Worm (Caenorhabditis elegans) whole organism, midembryonic: ENCODE results near the gene kdp-1.

Experiments
- T22C8.4 ChIP-seq: fragments of 200-800 bp; sonication (Bioruptor generic); IDR thresholded peaks from 2 replicates; pipeline ENCODE4 v1.3.6; 2022; ENCODE audit warnings: missing genetic modification characterization, missing compliant biosample characterization
- cog-1 ChIP-seq: sonication (generic microtip); optimal IDR thresholded peaks from 2 replicates; lab custom pipeline; 2016; ENCODE audit warnings: missing genetic modification characterization, missing compliant biosample characterization
- med-1 ChIP-seq: sonication (generic microtip); optimal IDR thresholded peaks from 2 replicates; lab custom pipeline; 2017; ENCODE audit warnings: missing genetic modification characterization, mild to moderate bottlenecking, missing compliant biosample characterization, antibody characterized with exemption, missing genetic modification reagents; ENCODE audit not compliant: insufficient read depth
- ref-1 ChIP-seq: fragments of 200-800 bp; sonication (Bioruptor generic); conservative IDR thresholded peaks from 2 replicates; pipeline ENCODE4 v1.3.6; 2022; ENCODE audit warnings: missing genetic modification reagents, missing genetic modification characterization, missing compliant biosample characterization
- tab-1 ChIP-seq: fragments of 200-800 bp; sonication (Bioruptor generic); IDR thresholded peaks from 2 replicates; pipeline ENCODE4 v1.3.6; 2022; ENCODE audit warnings: missing genetic modification characterization, missing compliant biosample characterization
- ztf-23 ChIP-seq: fragments of 200-800 bp; sonication (Bioruptor generic); IDR thresholded peaks from 2 replicates; pipeline ENCODE4 v1.3.6; 2022; ENCODE audit warnings: missing genetic modification reagents, missing genetic modification characterization, missing compliant biosample characterization
- ztf-29 ChIP-seq: fragments of 200-800 bp; sonication (Bioruptor generic); IDR thresholded peaks from 2 replicates; pipeline ENCODE4 v1.3.6; 2022; ENCODE audit warnings: missing genetic modification reagents, missing genetic modification characterization, missing compliant biosample characterization

ce11 chrIV:13253841-13254240 is 46.1 kb upstream of the kdp-1 start, which contains the start of gene ttr-45:
- TF ChIP-seq ztf-23 (GFP tag; lab: Robert Waterston, UW) (no peak), ztf-29 (GFP tag; lab: Robert Waterston, UW) (no peak), T22C8.4 (GFP tag; lab: Robert Waterston, UW) (no peak), tab-1 (GFP tag; lab: Robert Waterston, UW) (no peak), ref-1 (GFP tag; lab: Robert Waterston, UW) (no peak), cog-1 (tag; lab: Kevin White, UChicago) (no peak), med-1 (no peak)
